Worm (Caenorhabditis elegans): ENCODE measurements around the gene zim-3.

DNA sequence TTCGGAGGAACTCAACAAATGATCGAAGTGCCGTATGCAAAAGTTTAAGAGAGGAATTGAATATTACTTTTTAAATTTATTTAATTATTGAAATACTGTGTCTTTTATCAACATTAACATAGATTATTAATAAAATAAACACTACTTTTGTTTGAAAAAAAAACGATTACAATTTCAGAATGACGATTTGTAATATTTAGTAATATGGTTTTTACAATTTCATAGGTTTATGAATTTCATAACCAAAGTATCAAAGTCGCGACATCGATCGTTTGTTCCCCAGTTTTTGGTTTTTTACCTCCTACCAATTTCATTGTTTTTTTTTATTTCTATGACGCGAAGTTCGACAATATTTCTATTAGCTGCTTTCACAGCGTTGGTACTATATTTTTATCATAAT lies 41.5 kb downstream of the zim-3 start, which contains the start of gene R09H10.1:
- TF ChIP-seq egl-27 (tag; optimal IDR thresholded peaks at IDR 0.05) = no peak
- no peak for TF ChIP-seq tbx-2 (tag; optimal IDR thresholded peaks at IDR 0.05)
- no peak for TF ChIP-seq nhr-11 (tag; optimal IDR thresholded peaks at IDR 0.05)
